Fruit fly (Drosophila melanogaster): ENCODE results near the gene Srr.

Srr gene

DNA sequence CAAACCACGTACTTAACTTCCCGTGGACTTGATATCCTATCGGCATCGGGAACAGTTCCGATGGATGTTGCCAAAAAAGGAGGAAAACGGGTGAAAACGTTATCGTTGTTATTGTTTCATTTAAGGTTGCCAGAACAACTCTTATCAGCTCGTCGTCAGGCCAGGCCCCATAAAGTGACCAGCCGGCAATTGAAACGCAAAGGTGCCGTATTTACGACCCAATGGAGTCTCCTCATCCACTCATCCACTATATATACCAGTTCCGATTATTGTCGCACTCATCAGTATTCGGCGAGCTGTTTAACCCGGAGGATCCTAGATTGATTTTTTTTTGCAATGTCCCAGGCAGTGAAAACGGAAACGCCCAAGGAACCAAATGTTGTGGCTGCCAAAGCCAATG, at the start of gene Srr:
Srr (plus strand) TSS at position 278 of the 400 bp plus-strand sequence.
- TF ChIP-seq toe (GFP tag; optimal IDR thresholded peaks at IDR 0.05): no peak
- TF ChIP-seq tj (GFP tag; optimal IDR thresholded peaks at IDR 0.05): peak; percentile 6

DNA sequence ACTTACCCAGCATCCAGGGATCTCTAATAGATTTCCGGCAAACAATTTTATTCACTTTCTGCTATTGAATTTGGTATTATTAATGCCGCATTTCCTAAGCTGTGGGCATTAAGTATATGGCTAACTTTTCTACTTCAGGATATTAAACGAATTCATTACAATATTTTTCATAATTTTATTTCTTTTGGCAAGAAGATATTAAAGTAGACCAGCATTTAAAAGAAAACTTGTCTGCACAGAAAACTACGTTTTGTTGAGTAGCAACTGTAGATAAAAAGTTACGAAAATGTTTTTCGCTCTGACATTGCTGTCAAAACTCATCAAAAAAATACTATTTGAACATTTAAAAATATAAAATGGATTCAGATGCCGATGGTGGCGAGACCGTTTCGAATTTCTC, 43.7 kb upstream of the Srr start, which contains the start of gene HP1e:
HP1e (plus strand) TSS at position 301 of the 400 bp plus-strand sequence.
- TF ChIP-seq CG12768 (GFP tag; optimal IDR thresholded peaks at IDR 0.05) (no peak), CG33017 (tag; optimal IDR thresholded peaks at IDR 0.05) (no peak), pad (GFP tag; optimal IDR thresholded peaks at IDR 0.05) (no peak), CG11617 (GFP tag; optimal IDR thresholded peaks at IDR 0.05) (no peak), CG7045 (GFP tag; optimal IDR thresholded peaks at IDR 0.05) (no peak), cnc (optimal IDR thresholded peaks at IDR 0.05) (no peak), Mnt (GFP tag; optimal IDR thresholded peaks at IDR 0.05) (no peak), tj (GFP tag; optimal IDR thresholded peaks at IDR 0.05) (no peak), Hr96 (GFP tag; optimal IDR thresholded peaks at IDR 0.05) (no peak), toe (GFP tag; optimal IDR thresholded peaks at IDR 0.05) (no peak), kay (GFP tag; ENCODE audit: borderline replicate concordance) (no peak), ovo (GFP tag; optimal IDR thresholded peaks at IDR 0.05) (no peak), cic (GFP tag; optimal IDR thresholded peaks at IDR 0.05) (no peak), CG1620 (GFP tag; optimal IDR thresholded peaks at IDR 0.05) (no peak), CG5204 (GFP tag; optimal IDR thresholded peaks at IDR 0.05) (no peak)

DNA sequence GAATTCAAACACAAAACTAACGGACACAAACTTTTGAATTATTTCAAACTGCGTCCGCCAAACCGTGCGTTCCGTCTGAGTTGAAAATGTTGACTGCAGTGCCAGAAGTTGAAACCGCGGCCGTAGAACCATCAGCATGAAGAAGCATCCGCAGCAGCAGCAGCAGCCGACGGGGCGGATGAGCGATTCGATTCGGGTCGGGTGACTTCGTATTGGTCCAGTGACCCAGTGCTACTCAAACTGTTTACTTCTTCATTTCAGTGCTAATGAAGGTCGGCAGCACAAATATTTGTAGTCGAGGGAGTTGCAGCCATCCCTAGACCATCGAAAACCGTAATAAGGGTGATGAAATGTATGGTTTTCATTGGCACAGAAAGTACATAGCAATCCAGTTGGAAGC, 36.8 kb upstream of the Srr start, which contains the start of gene CG8861:
CG8861 (minus strand) TSS at position 101 of the 400 bp plus-strand sequence.
- TF ChIP-seq CG33017 (tag; optimal IDR thresholded peaks at IDR 0.05) (no peak), pad (GFP tag; optimal IDR thresholded peaks at IDR 0.05) (no peak), Mnt (GFP tag; optimal IDR thresholded peaks at IDR 0.05) (no peak), CG14711 (tag; optimal IDR thresholded peaks at IDR 0.05) (no peak), CG5204 (GFP tag; optimal IDR thresholded peaks at IDR 0.05) (no peak), CG7045 (GFP tag; optimal IDR thresholded peaks at IDR 0.05) (no peak), Clk (GFP tag; optimal IDR thresholded peaks at IDR 0.05) (no peak), tj (GFP tag; optimal IDR thresholded peaks at IDR 0.05) (no peak), Hr96 (GFP tag; optimal IDR thresholded peaks at IDR 0.05) (no peak), Crg-1 (GFP tag; optimal IDR thresholded peaks at IDR 0.05) (no peak)

dm6 chr3R:9328812-9329211, 36.4 kb upstream of the Srr start:
- TF ChIP-seq Crg-1 (GFP tag; optimal IDR thresholded peaks at IDR 0.05) (no peak), CG33017 (tag; optimal IDR thresholded peaks at IDR 0.05) (no peak), Mnt (GFP tag; optimal IDR thresholded peaks at IDR 0.05) (no peak), CG5204 (GFP tag; optimal IDR thresholded peaks at IDR 0.05) (no peak), pad (GFP tag; optimal IDR thresholded peaks at IDR 0.05) (no peak), CG1620 (GFP tag; optimal IDR thresholded peaks at IDR 0.05) (no peak), toe (GFP tag; optimal IDR thresholded peaks at IDR 0.05) (no peak), CG7101 (tag; optimal IDR thresholded peaks at IDR 0.05) (no peak), cic (GFP tag; optimal IDR thresholded peaks at IDR 0.05) (no peak)

DNA sequence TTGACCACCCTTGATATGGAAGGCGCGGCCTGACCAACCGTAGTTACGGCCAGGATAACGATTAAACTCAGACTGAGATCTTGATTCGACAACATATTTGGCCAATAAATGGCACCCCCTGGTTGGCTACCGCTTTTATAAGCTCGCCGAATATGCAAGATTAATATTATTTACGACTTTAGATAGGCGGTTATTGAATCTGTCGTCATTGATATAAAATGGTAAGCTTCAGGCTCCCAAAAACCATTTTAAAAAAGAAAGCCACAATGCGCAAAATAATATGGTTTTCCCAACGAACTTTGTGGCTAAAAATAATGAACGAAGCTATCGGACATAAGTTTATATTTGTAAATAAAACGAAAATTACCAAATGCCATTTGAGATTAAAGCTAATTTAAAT, 35.0 kb upstream of the Srr start, which contains the start of gene CG12951:
CG12951 (minus strand) TSS at position 101 of the 400 bp plus-strand sequence.
- TF ChIP-seq CG1620 (GFP tag; optimal IDR thresholded peaks at IDR 0.05) (no peak), CG33017 (tag; optimal IDR thresholded peaks at IDR 0.05) (no peak), kay (GFP tag; ENCODE audit: borderline replicate concordance) (no peak), Crg-1 (GFP tag; optimal IDR thresholded peaks at IDR 0.05) (no peak), ovo (GFP tag; optimal IDR thresholded peaks at IDR 0.05) (no peak), Clk (GFP tag; optimal IDR thresholded peaks at IDR 0.05) (no peak), cic (GFP tag; optimal IDR thresholded peaks at IDR 0.05) (no peak), CG14711 (tag; optimal IDR thresholded peaks at IDR 0.05) (no peak), cnc (optimal IDR thresholded peaks at IDR 0.05) (no peak), Mnt (GFP tag; optimal IDR thresholded peaks at IDR 0.05) (no peak), CG7101 (tag; optimal IDR thresholded peaks at IDR 0.05) (no peak), pad (GFP tag; optimal IDR thresholded peaks at IDR 0.05) (no peak), bab1 (GFP tag; optimal IDR thresholded peaks at IDR 0.05) (no peak), CG5204 (GFP tag; optimal IDR thresholded peaks at IDR 0.05) (no peak), Hr96 (GFP tag; optimal IDR thresholded peaks at IDR 0.05) (no peak), CG12768 (GFP tag; optimal IDR thresholded peaks at IDR 0.05) (no peak)

- TF ChIP-seq tj (GFP tag; optimal IDR thresholded peaks at IDR 0.05) (no peak), ovo (GFP tag; optimal IDR thresholded peaks at IDR 0.05) (no peak), CG14711 (tag; optimal IDR thresholded peaks at IDR 0.05) (no peak), cic (GFP tag; optimal IDR thresholded peaks at IDR 0.05) (peak; percentile 58)
Observed at dm6 chr3R:9331861-9332260, 33.3 kb upstream of the Srr start, which contains the start of gene CG16749. TSS of gene CG16749 (minus strand) at chr3R:9331885.

- TF ChIP-seq kay (GFP tag; ENCODE audit: borderline replicate concordance) (peak; percentile 61), toe (GFP tag; optimal IDR thresholded peaks at IDR 0.05) (peak; percentile 29), tj (GFP tag; optimal IDR thresholded peaks at IDR 0.05) (peak; percentile 45), CG12768 (GFP tag; optimal IDR thresholded peaks at IDR 0.05) (peak; percentile 30), Mnt (GFP tag; optimal IDR thresholded peaks at IDR 0.05) (peak; percentile 15), CG5204 (GFP tag; optimal IDR thresholded peaks at IDR 0.05) (no peak), Clk (GFP tag; optimal IDR thresholded peaks at IDR 0.05) (no peak), cnc (optimal IDR thresholded peaks at IDR 0.05) (no peak), ovo (GFP tag; optimal IDR thresholded peaks at IDR 0.05) (no peak), Crg-1 (GFP tag; optimal IDR thresholded peaks at IDR 0.05) (no peak), CG14711 (tag; optimal IDR thresholded peaks at IDR 0.05) (no peak), Hr96 (GFP tag; optimal IDR thresholded peaks at IDR 0.05) (no peak), cic (GFP tag; optimal IDR thresholded peaks at IDR 0.05) (no peak), CG11617 (GFP tag; optimal IDR thresholded peaks at IDR 0.05) (peak; percentile 12), pad (GFP tag; optimal IDR thresholded peaks at IDR 0.05) (peak; percentile 14), CG1620 (GFP tag; optimal IDR thresholded peaks at IDR 0.05) (no peak), bab1 (GFP tag; optimal IDR thresholded peaks at IDR 0.05) (peak; percentile 27), CG33017 (tag; optimal IDR thresholded peaks at IDR 0.05) (no peak), CG7101 (tag; optimal IDR thresholded peaks at IDR 0.05) (peak; percentile 10), CG7045 (GFP tag; optimal IDR thresholded peaks at IDR 0.05) (no peak)
Observed at dm6 chr3R:9334592-9335518, 30.3 kb upstream of the Srr start, which contains the start of the genes Aduk and pasi2. TSS of gene Aduk (minus strand) at chr3R:9334714. TSS of gene pasi2 (plus strand) at chr3R:9335170.
